Fruit fly (Drosophila melanogaster): ENCODE measurements around the gene Myc.

The Myc gene

dm6 chrX:3328980-3329379 lies 44.0 kb upstream of the Myc start:
- TF ChIP-seq tx (GFP tag; optimal IDR thresholded peaks at IDR 0.05) (peak; percentile 39), CG11695 (GFP tag; IDR thresholded peaks at IDR 0.05) (peak; percentile 81), CG13296 (GFP tag; optimal IDR thresholded peaks at IDR 0.05) (peak; percentile 83), Doc3 (GFP tag; IDR thresholded peaks at IDR 0.05; ENCODE audit: partially characterized antibody) (no peak), ro (GFP tag; IDR thresholded peaks at IDR 0.05) (no peak), gcm (GFP tag; optimal IDR thresholded peaks at IDR 0.05) (peak; percentile 64), CG1647 (GFP tag; optimal IDR thresholded peaks at IDR 0.05) (peak; percentile 56), Rx (GFP tag; IDR thresholded peaks at IDR 0.05) (peak; percentile 57), fd3F (GFP tag; optimal IDR thresholded peaks at IDR 0.05) (peak; percentile 57), CG9932 (GFP tag; IDR thresholded peaks at IDR 0.05) (peak; percentile 87), ssp (GFP tag; IDR thresholded peaks at IDR 0.05) (peak; percentile 48), Hand (GFP tag; optimal IDR thresholded peaks at IDR 0.05) (peak; percentile 65), CG3995 (GFP tag; optimal IDR thresholded peaks at IDR 0.05) (peak; percentile 20), disco-r (GFP tag; optimal IDR thresholded peaks at IDR 0.05) (peak; percentile 23), CG11504 (tag; optimal IDR thresholded peaks at IDR 0.05) (peak; percentile 77), PHDP (tag; optimal IDR thresholded peaks at IDR 0.05) (peak; percentile 84), C15 (GFP tag; IDR thresholded peaks at IDR 0.05) (peak; percentile 70; the same call in 1 of the 3 replicates), CG14710 (tag; optimal IDR thresholded peaks at IDR 0.05) (no peak), gsb-n (tag; optimal IDR thresholded peaks at IDR 0.05) (no peak), H2.0 (GFP tag; IDR thresholded peaks at IDR 0.05) (peak; percentile 74), lov (optimal IDR thresholded peaks at IDR 0.05) (no peak), lov (GFP tag; IDR thresholded peaks at IDR 0.05) (peak; percentile 62; the same call in 2 of the 3 replicates), sob (GFP tag; IDR thresholded peaks at IDR 0.05) (peak; percentile 81), CG6791 (GFP tag; IDR thresholded peaks at IDR 0.05; ENCODE audit: partially characterized antibody) (no peak), chif (GFP tag; optimal IDR thresholded peaks at IDR 0.05) (peak; percentile 34 to 60), pum (GFP tag; optimal IDR thresholded peaks at IDR 0.05) (peak; percentile 41), CG15011 (GFP tag; optimal IDR thresholded peaks at IDR 0.05) (peak; percentile 30), CHES-1-like (GFP tag; optimal IDR thresholded peaks at IDR 0.05) (peak; percentile 71), ci (GFP tag; IDR thresholded peaks at IDR 0.05) (peak; percentile 90), CG10462 (GFP tag; optimal IDR thresholded peaks at IDR 0.05) (no peak), hkb (optimal IDR thresholded peaks at IDR 0.05) (no peak), hkb (GFP tag; IDR thresholded peaks at IDR 0.05) (peak; percentile 89), NC2β (GFP tag; optimal IDR thresholded peaks at IDR 0.05) (peak; percentile 16), CG14667 (GFP tag; IDR thresholded peaks at IDR 0.05) (peak; percentile 58), CG12744 (GFP tag; optimal IDR thresholded peaks at IDR 0.05) (peak; percentile 41), Atf6 (GFP tag; IDR thresholded peaks at IDR 0.05) (peak; percentile 83), pros (GFP tag; optimal IDR thresholded peaks at IDR 0.05) (no peak), peb (GFP tag; IDR thresholded peaks at IDR 0.05) (no peak; the same call in 1 of the 2 replicates), E2f1 (GFP tag; IDR thresholded peaks at IDR 0.05) (peak; percentile 80; the same call in 1 of the 2 replicates), Oaz (GFP tag; IDR thresholded peaks at IDR 0.05) (peak; percentile 58), dmrt11E (tag; optimal IDR thresholded peaks at IDR 0.05) (no peak), CG11398 (GFP tag; optimal IDR thresholded peaks at IDR 0.05) (peak; percentile 50), nom (GFP tag; optimal IDR thresholded peaks at IDR 0.05) (peak; percentile 57), NC2α (GFP tag; optimal IDR thresholded peaks at IDR 0.05) (peak; percentile 12), Chrac-16 (GFP tag; optimal IDR thresholded peaks at IDR 0.05) (peak; percentile 55), Asciz (GFP tag; optimal IDR thresholded peaks at IDR 0.05) (peak; percentile 67), CG12391 (tag; optimal IDR thresholded peaks at IDR 0.05) (peak; percentile 66), zen (tag; optimal IDR thresholded peaks at IDR 0.05) (no peak), CG42726 (GFP tag; IDR thresholded peaks at IDR 0.05; ENCODE audit: partially characterized antibody) (no peak), unc-4 (GFP tag; IDR thresholded peaks at IDR 0.05; ENCODE audit: partially characterized antibody) (no peak), Ssrp (tag; optimal IDR thresholded peaks at IDR 0.05) (peak; percentile 37), bab2 (GFP tag; optimal IDR thresholded peaks at IDR 0.05) (peak; percentile 56)
